Fruit fly (Drosophila melanogaster) Kc167 (cell line): ENCODE data around the gene CG1750.

Experiments used
- Myc ChIP-seq: fragments of >200 bp; optimal IDR thresholded peaks from 2 replicates; lab custom pipeline; 2017; ENCODE audit warnings: missing external identifiers
- Sin3A ChIP-seq: fragments of >200 bp; optimal IDR thresholded peaks from 2 replicates; lab custom pipeline; 2018; ENCODE audit warnings: missing external identifiers
- h ChIP-seq: fragments of >200 bp; optimal IDR thresholded peaks from 3 replicates; lab custom pipeline; 2018; ENCODE audit warnings: missing external identifiers
- insv ChIP-seq: fragments of >200 bp; optimal IDR thresholded peaks from 3 replicates; lab custom pipeline; 2018; ENCODE audit warnings: missing external identifiers
- psq ChIP-seq: fragments of >200 bp; optimal IDR thresholded peaks from 2 replicates; lab custom pipeline; 2017; ENCODE audit warnings: missing external identifiers
- ttk ChIP-seq: sonication (Bioruptor generic); optimal IDR thresholded peaks from 2 replicates; lab custom pipeline; 2017; ENCODE audit warnings: missing external identifiers

The CG1750 gene

DNA sequence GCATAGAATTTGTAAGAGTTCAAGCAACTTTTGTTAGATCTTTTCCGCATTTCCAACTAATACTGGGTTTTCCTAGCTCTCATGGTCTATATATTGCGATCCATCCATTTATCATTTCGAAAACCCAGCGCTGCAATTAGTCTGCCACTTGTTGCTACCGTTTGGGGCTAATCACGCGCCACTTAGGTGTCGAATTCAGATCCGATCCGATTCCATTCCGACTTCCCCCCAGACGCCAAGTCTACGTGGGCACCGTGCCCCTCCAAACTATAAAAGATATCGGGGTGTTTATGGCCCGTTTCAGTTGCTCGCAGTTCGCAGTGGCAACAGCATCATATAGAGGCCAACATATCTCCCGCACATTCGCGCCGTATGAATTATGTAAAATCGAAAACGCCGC lies 2.6 kb upstream of the CG1750 start, which contains the start of gene CAH6:
CAH6 (plus strand) TSS at position 301 of the 400 bp plus-strand sequence.
- TF ChIP-seq Myc (lab: Kevin White, UChicago), result no peak
- TF ChIP-seq Sin3A, result no peak
- TF ChIP-seq ttk (lab: Kevin White, UChicago), result no peak
- no peak for TF ChIP-seq insv (lab: Kevin White, UChicago)
- TF ChIP-seq psq (lab: Kevin White, UChicago), result no peak

DNA sequence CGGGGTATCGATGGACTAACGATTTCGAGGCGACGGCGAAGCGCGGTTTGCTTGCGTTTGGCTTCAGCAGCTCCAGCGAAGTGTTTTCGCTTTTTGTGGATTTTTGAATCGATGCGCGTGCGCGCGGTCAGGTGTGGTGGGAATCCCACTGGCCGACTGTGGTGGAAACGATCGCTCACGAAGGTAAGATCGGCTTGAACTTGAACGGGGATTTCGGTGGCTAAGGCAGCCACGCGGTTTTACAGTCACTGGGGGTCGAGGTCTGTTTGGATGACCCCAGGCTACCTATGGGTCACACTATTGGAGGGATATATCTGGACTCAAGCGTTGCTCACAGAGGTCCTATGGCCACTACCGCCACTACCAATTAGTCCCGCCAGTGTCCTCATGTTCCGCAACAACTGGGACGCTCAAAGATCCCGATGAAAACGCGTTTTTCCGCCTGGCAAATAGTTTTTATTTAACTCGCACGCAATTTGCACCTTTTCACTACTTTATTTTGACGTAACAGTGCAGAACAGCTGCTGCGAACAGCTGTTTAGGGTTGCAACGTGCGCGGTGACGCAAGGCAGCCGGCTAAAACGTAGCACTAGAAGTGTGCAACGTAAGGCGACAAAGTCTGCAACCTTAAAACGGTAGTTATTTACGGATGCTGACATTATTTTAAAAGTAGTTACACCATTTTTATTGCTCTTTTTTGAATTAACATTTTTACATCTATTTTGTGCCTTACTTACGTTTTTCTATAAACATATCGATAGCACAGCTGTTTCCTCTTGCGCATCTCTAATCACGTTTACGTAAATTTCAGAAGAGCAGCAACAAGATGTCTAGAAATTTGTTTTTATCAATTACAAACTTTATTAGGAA lies 2.4 kb downstream of the CG1750 start, which contains the start of the genes qless and mRpL32:
qless (minus strand) TSS at position 516 of the 870 bp plus-strand sequence.
mRpL32 (plus strand) TSS at position 780 of the 870 bp plus-strand sequence.
- TF ChIP-seq insv (lab: Kevin White, UChicago), result no peak
- no peak for TF ChIP-seq h (lab: Kevin White, UChicago)
- TF ChIP-seq Myc (lab: Kevin White, UChicago), result no peak
- no peak for TF ChIP-seq ttk (lab: Kevin White, UChicago)
- no peak for TF ChIP-seq psq (lab: Kevin White, UChicago)
- no peak for TF ChIP-seq Sin3A

dm6 chr3R:31251130-31251770 lies 3.5 kb downstream of the CG1750 start:
- TF ChIP-seq insv (lab: Kevin White, UChicago) (no peak), Sin3A (no peak), psq (lab: Kevin White, UChicago) (no peak), Myc (lab: Kevin White, UChicago) (no peak), h (lab: Kevin White, UChicago) (no peak), ttk (lab: Kevin White, UChicago) (no peak)

dm6 chr3R:31250426-31251034 lies 4.2 kb downstream of the CG1750 start:
- TF ChIP-seq psq (lab: Kevin White, UChicago) (no peak), ttk (lab: Kevin White, UChicago) (no peak), insv (lab: Kevin White, UChicago) (no peak), Myc (lab: Kevin White, UChicago) (no peak), Sin3A (no peak), h (lab: Kevin White, UChicago) (no peak)

dm6 chr3R:31248245-31248644 lies 6.5 kb downstream of the CG1750 start:
- TF ChIP-seq psq (lab: Kevin White, UChicago), result no peak
- TF ChIP-seq Myc (lab: Kevin White, UChicago), result no peak
- no peak for TF ChIP-seq h (lab: Kevin White, UChicago)
- no peak for TF ChIP-seq ttk (lab: Kevin White, UChicago)
- TF ChIP-seq Sin3A, result no peak
- TF ChIP-seq insv (lab: Kevin White, UChicago), result no peak

DNA sequence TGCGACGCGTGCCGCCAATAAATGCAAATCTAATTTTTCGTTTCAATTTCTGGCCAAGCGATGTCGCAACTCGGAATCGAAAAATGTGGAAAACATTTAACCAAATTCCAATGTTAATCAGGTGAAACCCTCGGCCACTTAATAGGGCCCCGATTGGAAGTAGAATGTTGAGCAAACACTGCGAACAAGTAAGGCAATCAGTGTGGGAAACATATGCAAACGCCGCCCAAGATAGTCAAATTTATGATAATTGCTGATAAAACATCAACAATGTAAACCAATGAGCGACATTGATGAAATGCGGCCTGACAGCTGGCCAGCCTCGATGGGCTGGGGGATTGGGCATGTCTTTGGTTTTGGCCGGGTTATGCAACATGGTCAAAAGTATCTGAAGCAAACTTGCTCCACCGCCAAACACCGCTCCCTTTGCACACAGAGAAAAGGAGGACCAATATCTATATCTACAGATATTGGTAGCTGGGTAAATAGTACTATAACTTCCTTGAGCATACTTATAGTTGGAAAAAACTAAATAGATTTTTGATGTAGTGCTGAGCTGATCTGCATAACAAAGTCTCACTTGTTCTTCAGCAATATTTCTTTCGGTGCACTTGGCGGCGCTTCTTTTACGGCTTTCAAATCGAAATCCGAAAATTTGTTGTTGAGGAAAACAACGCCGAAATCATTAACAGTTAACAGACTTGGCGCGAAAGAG lies 7.3 kb downstream of the CG1750 start:
- TF ChIP-seq h (lab: Kevin White, UChicago), result no peak
- TF ChIP-seq Myc (lab: Kevin White, UChicago), result no peak
- no peak for TF ChIP-seq Sin3A
- TF ChIP-seq ttk (lab: Kevin White, UChicago), result no peak
- no peak for TF ChIP-seq insv (lab: Kevin White, UChicago)
- no peak for TF ChIP-seq psq (lab: Kevin White, UChicago)

- no peak for TF ChIP-seq h (lab: Kevin White, UChicago)
- TF ChIP-seq insv (lab: Kevin White, UChicago), result no peak
- TF ChIP-seq Myc (lab: Kevin White, UChicago), result no peak
- TF ChIP-seq Sin3A, result no peak
- TF ChIP-seq psq (lab: Kevin White, UChicago), result no peak
- TF ChIP-seq ttk (lab: Kevin White, UChicago), result no peak
These were observed 8.9 kb downstream of the CG1750 start for dm6 chr3R:31245785-31246184.

dm6 chr3R:31243079-31243668 lies 11.5 kb downstream of the CG1750 start:
- TF ChIP-seq Myc (lab: Kevin White, UChicago), result no peak
- no peak for TF ChIP-seq ttk (lab: Kevin White, UChicago)
- no peak for TF ChIP-seq Sin3A
- TF ChIP-seq h (lab: Kevin White, UChicago), result no peak
- no peak for TF ChIP-seq insv (lab: Kevin White, UChicago)
- no peak for TF ChIP-seq psq (lab: Kevin White, UChicago)

DNA sequence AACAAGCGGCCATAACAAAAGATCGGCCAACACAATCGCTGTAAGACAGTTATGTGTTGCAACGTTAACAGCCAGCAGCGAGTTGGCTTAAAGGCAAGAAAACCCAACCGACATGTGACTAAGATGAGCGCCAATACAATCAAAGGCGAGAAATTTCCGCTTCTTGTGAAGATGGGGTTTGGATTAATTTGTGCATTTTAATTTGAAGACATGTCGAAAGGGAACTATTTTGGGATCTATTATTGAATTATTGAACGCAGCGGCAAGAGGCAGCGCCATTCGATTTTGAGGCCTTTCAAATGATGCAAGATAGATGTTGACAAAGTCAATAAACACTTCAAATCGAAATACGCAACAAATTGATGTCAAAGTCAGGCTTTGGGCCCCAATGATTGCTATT lies 13.6 kb downstream of the CG1750 start:
- TF ChIP-seq h (lab: Kevin White, UChicago) (no peak), insv (lab: Kevin White, UChicago) (no peak)

DNA sequence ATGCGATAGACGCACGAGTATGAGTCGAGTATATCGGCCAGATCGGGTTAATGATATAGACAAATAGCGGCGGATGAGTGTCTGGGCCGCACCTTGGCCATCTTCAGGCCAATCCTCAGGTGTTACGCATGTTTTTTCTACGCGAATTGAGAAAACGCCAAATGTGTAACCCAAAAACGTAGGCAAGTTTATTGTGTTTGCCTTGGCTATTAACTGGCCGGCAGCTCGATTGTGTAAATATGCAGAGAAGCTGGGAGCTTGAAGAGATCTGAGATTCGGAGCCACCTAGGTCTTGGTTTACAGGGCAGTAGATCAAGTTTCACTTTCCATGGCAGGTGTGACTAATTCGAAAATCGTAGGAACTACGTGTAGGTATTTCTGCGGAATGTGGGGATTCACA lies 14.7 kb downstream of the CG1750 start:
- TF ChIP-seq psq (lab: Kevin White, UChicago) (no peak), h (lab: Kevin White, UChicago) (no peak), Sin3A (no peak), Myc (lab: Kevin White, UChicago) (no peak), insv (lab: Kevin White, UChicago) (no peak), ttk (lab: Kevin White, UChicago) (no peak)
